Worm (Caenorhabditis elegans): Measurements from ENCODE around the gene acr-14.

acr-14 gene

DNA sequence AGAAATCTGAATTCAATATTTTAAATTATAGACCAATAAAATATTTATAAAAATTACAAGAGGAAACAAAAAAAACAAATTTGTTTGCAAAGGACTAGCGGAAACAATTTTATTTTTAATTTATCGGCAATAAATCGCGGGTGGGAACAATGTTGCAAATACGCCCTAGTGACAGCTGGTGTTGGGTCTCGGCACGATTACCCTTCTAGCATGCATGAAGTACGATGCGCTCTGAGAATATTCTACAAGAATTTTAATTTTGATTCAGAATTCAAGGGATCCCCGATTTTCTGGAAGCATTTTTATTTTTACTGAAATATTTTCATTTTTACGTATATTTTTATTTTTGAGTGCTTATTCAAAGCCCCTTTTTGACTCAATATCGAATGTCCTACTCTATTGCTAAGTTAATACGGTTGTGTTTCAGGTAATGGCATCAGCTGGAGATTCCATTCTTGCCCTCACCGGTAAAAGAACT lies 8.1 kb upstream of the acr-14 start, which contains the start of the genes mig-5 and cct-1 (continued):
- no peak for TF ChIP-seq ceh-62 (tag; optimal IDR thresholded peaks at IDR 0.05)
- peak; percentile 89 for TF ChIP-seq dmd-6 (GFP tag; IDR thresholded peaks at IDR 0.05)
- TF ChIP-seq cey-2 (tag; optimal IDR thresholded peaks at IDR 0.05; ENCODE audit: borderline replicate concordance, insufficient read depth): no peak
- peak; percentile 98 for TF ChIP-seq nhr-77 (tag; optimal IDR thresholded peaks at IDR 0.05)
- TF ChIP-seq Y5F2A.4 (GFP tag; optimal IDR thresholded peaks at IDR 0.05): peak; percentile 41
- peak; percentile 87 for TF ChIP-seq ztf-7 (tag; optimal IDR thresholded peaks at IDR 0.05)
- TF ChIP-seq arid-1 (GFP tag; conservative IDR thresholded peaks at IDR 0.05): peak; percentile 93
- peak; percentile 65 for TF ChIP-seq unc-130 (GFP tag; optimal IDR thresholded peaks at IDR 0.05)
- TF ChIP-seq attf-4 (tag; optimal IDR thresholded peaks at IDR 0.05): no peak
- TF ChIP-seq lin-13 (GFP tag; optimal IDR thresholded peaks at IDR 0.05): peak; percentile 87
- TF ChIP-seq mdt-29 (GFP tag; IDR thresholded peaks at IDR 0.05): peak; percentile 77
- TF ChIP-seq unc-39 (tag; optimal IDR thresholded peaks at IDR 0.05): no peak
- peak; percentile 90 for TF ChIP-seq lin-15B (tag; optimal IDR thresholded peaks at IDR 0.05)
- TF ChIP-seq Y105C5A.15 (GFP tag; IDR thresholded peaks at IDR 0.05): no peak
- TF ChIP-seq gei-8 (GFP tag; optimal IDR thresholded peaks at IDR 0.05): no peak
- peak; percentile 51 to 75 for TF ChIP-seq mdl-1 (tag; optimal IDR thresholded peaks at IDR 0.05)
- TF ChIP-seq mep-1 (tag; optimal IDR thresholded peaks at IDR 0.05): peak; percentile 99
- peak; percentile 91 for TF ChIP-seq spr-1 (tag; optimal IDR thresholded peaks at IDR 0.05)
- TF ChIP-seq nhr-102 (tag; optimal IDR thresholded peaks at IDR 0.05): peak; percentile 96
- peak; percentile 91 for TF ChIP-seq nhr-28 (tag; optimal IDR thresholded peaks at IDR 0.05)
- peak; percentile 57; the same call in 1 of the 2 replicates for TF ChIP-seq mxl-2 (GFP tag; conservative IDR thresholded peaks at IDR 0.05)
- TF ChIP-seq zip-2 (tag; optimal IDR thresholded peaks at IDR 0.05): peak; percentile 81
- peak; percentile 98 for TF ChIP-seq nhr-6 (tag; optimal IDR thresholded peaks at IDR 0.05)
- no peak for TF ChIP-seq tag-97 (GFP tag; IDR thresholded peaks at IDR 0.05)
- peak; percentile 85 for TF ChIP-seq F10B5.3 (tag; optimal IDR thresholded peaks at IDR 0.05)
- peak; percentile 76; the same call in 1 of the 2 replicates for TF ChIP-seq saeg-2 (GFP tag; IDR thresholded peaks at IDR 0.05)
- TF ChIP-seq snpc-1.2 (GFP tag; IDR thresholded peaks at IDR 0.05): no peak
- TF ChIP-seq F44E2.7 (GFP tag; IDR thresholded peaks at IDR 0.05): no peak
- TF ChIP-seq hif-1 (tag; optimal IDR thresholded peaks at IDR 0.05): peak in 1 of 2 experiments; percentile 67
- peak; percentile 53 for TF ChIP-seq ceh-32 (tag; optimal IDR thresholded peaks at IDR 0.05; ENCODE audit: poor library complexity)
- no peak for TF ChIP-seq daf-12 (tag; optimal IDR thresholded peaks at IDR 0.05)
- TF ChIP-seq R02D3.7 (tag; optimal IDR thresholded peaks at IDR 0.05): no peak
- 0 out of 2 replicates have a peak, but pooled peaks have one; percentile 29 for TF ChIP-seq vab-7 (GFP tag; IDR thresholded peaks at IDR 0.05)
- TF ChIP-seq nhr-10 (tag; optimal IDR thresholded peaks at IDR 0.05): peak; percentile 88
- TF ChIP-seq pqm-1 (tag; optimal IDR thresholded peaks at IDR 0.05): peak; percentile 62
- peak; percentile 92 for TF ChIP-seq ceh-20 (GFP tag; IDR thresholded peaks at IDR 0.05)
- TF ChIP-seq ZK337.2 (GFP tag; IDR thresholded peaks at IDR 0.05): no peak
- peak; percentile 78 for TF ChIP-seq spr-3 (GFP tag; optimal IDR thresholded peaks at IDR 0.05)
- TF ChIP-seq ZK546.5 (tag; optimal IDR thresholded peaks at IDR 0.05): peak in 1 of 2 experiments; percentile 82
- peak; percentile 56 for TF ChIP-seq mxl-3 (GFP tag; optimal IDR thresholded peaks at IDR 0.05)
- TF ChIP-seq T20F7.1 (GFP tag; optimal IDR thresholded peaks at IDR 0.05): peak; percentile 93
- no peak for TF ChIP-seq dmd-8 (GFP tag; IDR thresholded peaks at IDR 0.05)
- TF ChIP-seq nhr-111 (GFP tag; optimal IDR thresholded peaks at IDR 0.05): no peak
- TF ChIP-seq ama-1 (optimal IDR thresholded peaks at IDR 0.05): no peak
- TF ChIP-seq egl-27 (tag; optimal IDR thresholded peaks at IDR 0.05): no peak
- peak; percentile 90 for TF ChIP-seq hlh-30 (tag; optimal IDR thresholded peaks at IDR 0.05; ENCODE audit: insufficient read depth)
- TF ChIP-seq aly-2 (tag; optimal IDR thresholded peaks at IDR 0.05): no peak
- peak; percentile 49 for TF ChIP-seq nhr-237 (tag; optimal IDR thresholded peaks at IDR 0.05)
- peak; percentile 93 for TF ChIP-seq ctbp-1 (GFP tag; IDR thresholded peaks at IDR 0.05)
- peak; percentile 87 for TF ChIP-seq zfp-3 (GFP tag; conservative IDR thresholded peaks at IDR 0.05)
- TF ChIP-seq fos-1 (tag; optimal IDR thresholded peaks at IDR 0.05): peak; percentile 9
- TF ChIP-seq rbr-2 (tag; optimal IDR thresholded peaks at IDR 0.05): peak; percentile 96

Data from whole organism, L4 larva.